Fruit fly (Drosophila melanogaster): ENCODE results near the gene CG6729.

Gene CG6729

dm6 chr2L:10728751-10729150 lies 15.0 kb downstream of the CG6729 start, which contains the start of gene CG6443 (continued):
- TF ChIP-seq CG12769 (tag; optimal IDR thresholded peaks at IDR 0.05) (no peak), TFAM (GFP tag; optimal IDR thresholded peaks at IDR 0.05) (no peak), Myb (GFP tag; optimal IDR thresholded peaks at IDR 0.05) (peak; percentile 58), al (GFP tag; IDR thresholded peaks at IDR 0.05) (no peak), YL-1 (GFP tag; optimal IDR thresholded peaks at IDR 0.05) (peak; percentile 3), CG15479 (GFP tag; optimal IDR thresholded peaks at IDR 0.05) (no peak), CG7987 (GFP tag; optimal IDR thresholded peaks at IDR 0.05) (no peak), CTCF (GFP tag; optimal IDR thresholded peaks at IDR 0.05) (no peak), CG18262 (tag; optimal IDR thresholded peaks at IDR 0.05) (no peak), CG1603 (tag; optimal IDR thresholded peaks at IDR 0.05) (peak; percentile 27), CG3065 (GFP tag; optimal IDR thresholded peaks at IDR 0.05) (no peak), CG30431 (GFP tag; optimal IDR thresholded peaks at IDR 0.05) (no peak), Mrtf (GFP tag; IDR thresholded peaks at IDR 0.05) (no peak), CG11456 (GFP tag; IDR thresholded peaks at IDR 0.05) (no peak), Elba2 (GFP tag; optimal IDR thresholded peaks at IDR 0.05) (no peak), ERR (GFP tag; optimal IDR thresholded peaks at IDR 0.05) (no peak), dimm (GFP tag; IDR thresholded peaks at IDR 0.05) (no peak), CG32772 (GFP tag; IDR thresholded peaks at IDR 0.05) (no peak), Scr (GFP tag; IDR thresholded peaks at IDR 0.05; ENCODE audit: partially characterized antibody) (peak; percentile 76), MBD-R2 (GFP tag; IDR thresholded peaks at IDR 0.05) (peak; percentile 40; the same call in 1 of the 2 replicates), p53 (GFP tag; optimal IDR thresholded peaks at IDR 0.05) (no peak), Kr (GFP tag; optimal IDR thresholded peaks at IDR 0.05) (no peak), insv (GFP tag; optimal IDR thresholded peaks at IDR 0.05) (no peak), gce (GFP tag; IDR thresholded peaks at IDR 0.05) (no peak), kah (GFP tag; optimal IDR thresholded peaks at IDR 0.05) (no peak), chinmo (GFP tag; IDR thresholded peaks at IDR 0.05; ENCODE audit: partially characterized antibody) (0 out of 4 replicates have a peak, but pooled peaks have one; percentile 10), CG11085 (GFP tag; IDR thresholded peaks at IDR 0.05) (no peak), otp (GFP tag; IDR thresholded peaks at IDR 0.05) (no peak), knrl (GFP tag; IDR thresholded peaks at IDR 0.05; ENCODE audit: partially characterized antibody) (peak; percentile 63), CG4617 (GFP tag; optimal IDR thresholded peaks at IDR 0.05; ENCODE audit: borderline replicate concordance) (peak; percentile 11), Ets65A (GFP tag) (no peak), nerfin-2 (GFP tag; IDR thresholded peaks at IDR 0.05; ENCODE audit: partially characterized antibody) (peak; percentile 75), pum (GFP tag; optimal IDR thresholded peaks at IDR 0.05) (no peak), sna (GFP tag; IDR thresholded peaks at IDR 0.05; ENCODE audit: partially characterized antibody) (peak; percentile 88), BEAF-32 (GFP tag; optimal IDR thresholded peaks at IDR 0.05) (peak; percentile 80), CG16813 (GFP tag; IDR thresholded peaks at IDR 0.05; ENCODE audit: partially characterized antibody) (peak; percentile 74), CG3995 (GFP tag; optimal IDR thresholded peaks at IDR 0.05) (no peak), Sin3A (optimal IDR thresholded peaks at IDR 0.05) (no peak), Hr51 (GFP tag; optimal IDR thresholded peaks at IDR 0.05) (no peak), stc (GFP tag; IDR thresholded peaks at IDR 0.05) (no peak), pho (GFP tag; optimal IDR thresholded peaks at IDR 0.05) (no peak), stwl (tag; optimal IDR thresholded peaks at IDR 0.05) (peak; percentile 89), chn (GFP tag; optimal IDR thresholded peaks at IDR 0.05) (no peak), CG10431 (GFP tag; optimal IDR thresholded peaks at IDR 0.05) (no peak), B-H2 (GFP tag; optimal IDR thresholded peaks at IDR 0.05) (no peak), fd102C (GFP tag; optimal IDR thresholded peaks at IDR 0.05) (no peak), aop (GFP tag; IDR thresholded peaks at IDR 0.05) (no peak), Lhr (GFP tag; optimal IDR thresholded peaks at IDR 0.05) (no peak), Spps (tag; optimal IDR thresholded peaks at IDR 0.05) (no peak), CG4282 (GFP tag; optimal IDR thresholded peaks at IDR 0.05) (no peak), Dfd (GFP tag; optimal IDR thresholded peaks at IDR 0.05) (no peak), bsh (GFP tag; optimal IDR thresholded peaks at IDR 0.05) (no peak)

Measured in whole organism, embryonic.